Worm (Caenorhabditis elegans) whole organism, L4 larva: ENCODE data around the gene fipr-8.

Experiments
- T26A8.4 ChIP-seq: fragments of 200-800 bp; sonication (Bioruptor generic); IDR thresholded peaks from 2 replicates; pipeline ENCODE4 v1.3.6; 2022; ENCODE audit warnings: missing genetic modification characterization, missing compliant biosample characterization
- Y48G9A.11 ChIP-seq: fragments of 200-800 bp; sonication (Bioruptor generic); IDR thresholded peaks from 2 replicates; pipeline ENCODE4 v1.3.6; 2022; ENCODE audit warnings: missing genetic modification reagents, missing genetic modification characterization, missing compliant biosample characterization
- Y5F2A.4 ChIP-seq: fragments of 200-800 bp; sonication (Bioruptor generic); optimal IDR thresholded peaks from 2 replicates; lab custom pipeline; 2018; ENCODE audit warnings: mild to moderate bottlenecking, missing genetic modification characterization, missing compliant biosample characterization
- aha-1 ChIP-seq: fragments of 150-350 bp; peaks from one replicate; lab custom pipeline; 2014; ENCODE audit warnings: missing biosample characterization, missing genetic modification characterization
- ama-1 ChIP-seq: fragments of 150-350 bp; optimal IDR thresholded peaks from 2 replicates; lab custom pipeline; 2014; ENCODE audit warnings: inconsistent platforms, mixed read lengths
- ceh-82 ChIP-seq: sonication (generic microtip); optimal IDR thresholded peaks from 2 replicates; lab custom pipeline; 2017; ENCODE audit warnings: missing biosample characterization, missing genetic modification characterization
- ces-1 ChIP-seq: fragments of 150-350 bp; sonication (generic microtip); optimal IDR thresholded peaks from 4 replicates; lab custom pipeline; 2014; ENCODE audit warnings: missing biosample characterization, missing genetic modification reagents, missing genetic modification characterization
- ctbp-1 ChIP-seq: fragments of 200-800 bp; sonication (Bioruptor generic); IDR thresholded peaks from 2 replicates; pipeline ENCODE4 v1.3.6; 2022; ENCODE audit warnings: missing genetic modification reagents, missing genetic modification characterization, missing compliant biosample characterization
- daf-16 ChIP-seq, 3 experiments: sonication (generic microtip); optimal IDR thresholded peaks; 2 replicates each; lab custom pipeline; 2016 to 2017; ENCODE audit warnings: missing genetic modification characterization in 3 of 3, missing genetic modification reagents in 3 of 3, mild to moderate bottlenecking in 2 of 3, missing compliant biosample characterization in 2 of 3, missing biosample characterization in 1 of 3, moderate library complexity in 1 of 3
- dmd-6 ChIP-seq: fragments of 200-800 bp; sonication (Bioruptor generic); IDR thresholded peaks from 2 replicates; pipeline ENCODE4 v1.3.6; 2022; ENCODE audit warnings: missing genetic modification reagents, missing genetic modification characterization, missing compliant biosample characterization
- dmd-8 ChIP-seq: fragments of 200-800 bp; sonication (Bioruptor generic); IDR thresholded peaks from 2 replicates; pipeline ENCODE4 v1.3.6; 2022; ENCODE audit warnings: missing genetic modification characterization, missing compliant biosample characterization
- dve-1 ChIP-seq: sonication (generic microtip); optimal IDR thresholded peaks from 2 replicates; lab custom pipeline; 2017; ENCODE audit warnings: antibody characterized with exemption, mild to moderate bottlenecking, missing genetic modification characterization, missing compliant biosample characterization; ENCODE audit not compliant: insufficient read depth
- fos-1 ChIP-seq: fragments of 150-350 bp; optimal IDR thresholded peaks from 2 replicates; lab custom pipeline; 2014; ENCODE audit warnings: missing biosample characterization, missing genetic modification characterization
- hif-1 ChIP-seq, 2 experiments: sonication (generic microtip); optimal IDR thresholded peaks; 2 replicates each; lab custom pipeline; 2016 to 2017; ENCODE audit warnings: missing compliant biosample characterization in 2 of 2, missing genetic modification characterization in 2 of 2, missing genetic modification reagents in 2 of 2, missing genotype in 2 of 2, mild to moderate bottlenecking in 1 of 2
- hlh-11 ChIP-seq: fragments of 200-800 bp; sonication (Bioruptor generic); optimal IDR thresholded peaks from 2 replicates; lab custom pipeline; 2018; ENCODE audit warnings: mild to moderate bottlenecking, missing genetic modification characterization, missing compliant biosample characterization
- hlh-30 ChIP-seq: sonication (generic microtip); optimal IDR thresholded peaks from 2 replicates; lab custom pipeline; 2017; ENCODE audit warnings: antibody characterized with exemption, mild to moderate bottlenecking, missing genetic modification characterization, missing compliant biosample characterization; ENCODE audit not compliant: insufficient read depth
- jun-1 ChIP-seq: fragments of 150-350 bp; optimal IDR thresholded peaks from 2 replicates; lab custom pipeline; 2014; ENCODE audit warnings: missing biosample characterization, missing genetic modification reagents, missing genetic modification characterization
- lir-3 ChIP-seq: sonication (generic microtip); optimal IDR thresholded peaks from 2 replicates; lab custom pipeline; 2016; ENCODE audit warnings: mild to moderate bottlenecking, missing genetic modification characterization, missing compliant biosample characterization
- lsy-2 ChIP-seq, 2 experiments: fragments of 150-350 bp in 1 of 2; sonication (generic microtip) in 1 of 2; optimal IDR thresholded peaks; 2 replicates each; lab custom pipeline; 2014 to 2017; ENCODE audit warnings: missing biosample characterization in 2 of 2, missing genetic modification characterization in 2 of 2
- madf-9 ChIP-seq: fragments of 200-800 bp; sonication (Bioruptor generic); conservative IDR thresholded peaks from 2 replicates; pipeline ENCODE4 v1.3.6; 2022; ENCODE audit warnings: missing genetic modification reagents, missing genetic modification characterization, missing compliant biosample characterization
- mdl-1 ChIP-seq, 2 experiments: fragments of 150-350 bp in 1 of 2; sonication (generic microtip) in 1 of 2; optimal IDR thresholded peaks; 2 replicates each; lab custom pipeline; 2014 to 2017; ENCODE audit warnings: missing biosample characterization in 2 of 2, missing genetic modification characterization in 2 of 2
- mes-2 ChIP-seq: sonication (generic microtip); optimal IDR thresholded peaks from 2 replicates; lab custom pipeline; 2016; ENCODE audit warnings: missing genotype, mild to moderate bottlenecking, missing genetic modification characterization, missing compliant biosample characterization; ENCODE audit not compliant: poor library complexity, severe bottlenecking
- nhr-10 ChIP-seq: fragments of 150-350 bp; optimal IDR thresholded peaks from 2 replicates; lab custom pipeline; 2014; ENCODE audit warnings: missing biosample characterization, missing genetic modification characterization
- nhr-28 ChIP-seq: fragments of 150-350 bp; optimal IDR thresholded peaks from 2 replicates; lab custom pipeline; 2014; ENCODE audit warnings: missing biosample characterization, missing genetic modification characterization
- nhr-48 ChIP-seq: sonication (generic microtip); optimal IDR thresholded peaks from 2 replicates; lab custom pipeline; 2016; ENCODE audit warnings: mild to moderate bottlenecking, missing genetic modification characterization, missing compliant biosample characterization
- pqm-1 ChIP-seq: sonication (generic microtip); optimal IDR thresholded peaks from 2 replicates; lab custom pipeline; 2017; ENCODE audit warnings: missing biosample characterization, missing genetic modification characterization
- rbr-2 ChIP-seq: sonication (generic microtip); optimal IDR thresholded peaks from 2 replicates; lab custom pipeline; 2016; ENCODE audit warnings: missing genotype, missing genetic modification characterization, missing compliant biosample characterization
- sdz-12 ChIP-seq: fragments of 200-800 bp; sonication (Bioruptor generic); optimal IDR thresholded peaks from 2 replicates; lab custom pipeline; 2018; ENCODE audit warnings: mild to moderate bottlenecking, missing genetic modification characterization, missing compliant biosample characterization
- set-16 ChIP-seq: fragments of 200-800 bp; sonication (Bioruptor generic); IDR thresholded peaks from 2 replicates; pipeline ENCODE4 v1.3.6; 2022; ENCODE audit warnings: missing genetic modification reagents, missing genetic modification characterization, missing compliant biosample characterization
- tag-97 ChIP-seq: fragments of 200-800 bp; sonication (Bioruptor generic); IDR thresholded peaks from 2 replicates; pipeline ENCODE4 v1.3.6; 2022; ENCODE audit warnings: missing genetic modification characterization, missing compliant biosample characterization
- tra-1 ChIP-seq: fragments of 200-800 bp; sonication (Bioruptor generic); IDR thresholded peaks from 2 replicates; pipeline ENCODE4 v1.3.6; 2022; ENCODE audit warnings: missing genetic modification reagents, missing genetic modification characterization, missing compliant biosample characterization
- unc-62 ChIP-seq, 3 experiments: fragments of 150-350 bp in 1 of 3; sonication (generic microtip); optimal IDR thresholded peaks in 2 of 3; peaks in 1 of 3; 1 replicate in 1 of 3; 2 replicates in 2 of 3; lab custom pipeline; 2014 to 2017; ENCODE audit warnings: missing biosample characterization in 3 of 3, missing genetic modification characterization in 3 of 3, missing genetic modification reagents in 3 of 3, missing genotype in 1 of 3
- zag-1 ChIP-seq: fragments of 150-350 bp; optimal IDR thresholded peaks from 2 replicates; lab custom pipeline; 2014; ENCODE audit warnings: missing biosample characterization, missing genetic modification characterization

The fipr-8 gene

ce11 chrV:10249515-10249914, 9.8 kb upstream of the fipr-8 start:
- TF ChIP-seq tra-1 (GFP tag; lab: Robert Waterston, UW): no peak
- peak; percentile 94 for TF ChIP-seq aha-1 (tag; lab: Kevin White, UChicago)
- TF ChIP-seq daf-16 (GFP tag; optimal IDR thresholded peaks at IDR 0.05; lab: Kevin White, UChicago): peak in 1 of 2 experiments; percentile 72
- TF ChIP-seq daf-16 (tag; optimal IDR thresholded peaks at IDR 0.05; lab: Kevin White, UChicago): peak; percentile 7
- TF ChIP-seq, all 104 proteins: peak for 2

DNA sequence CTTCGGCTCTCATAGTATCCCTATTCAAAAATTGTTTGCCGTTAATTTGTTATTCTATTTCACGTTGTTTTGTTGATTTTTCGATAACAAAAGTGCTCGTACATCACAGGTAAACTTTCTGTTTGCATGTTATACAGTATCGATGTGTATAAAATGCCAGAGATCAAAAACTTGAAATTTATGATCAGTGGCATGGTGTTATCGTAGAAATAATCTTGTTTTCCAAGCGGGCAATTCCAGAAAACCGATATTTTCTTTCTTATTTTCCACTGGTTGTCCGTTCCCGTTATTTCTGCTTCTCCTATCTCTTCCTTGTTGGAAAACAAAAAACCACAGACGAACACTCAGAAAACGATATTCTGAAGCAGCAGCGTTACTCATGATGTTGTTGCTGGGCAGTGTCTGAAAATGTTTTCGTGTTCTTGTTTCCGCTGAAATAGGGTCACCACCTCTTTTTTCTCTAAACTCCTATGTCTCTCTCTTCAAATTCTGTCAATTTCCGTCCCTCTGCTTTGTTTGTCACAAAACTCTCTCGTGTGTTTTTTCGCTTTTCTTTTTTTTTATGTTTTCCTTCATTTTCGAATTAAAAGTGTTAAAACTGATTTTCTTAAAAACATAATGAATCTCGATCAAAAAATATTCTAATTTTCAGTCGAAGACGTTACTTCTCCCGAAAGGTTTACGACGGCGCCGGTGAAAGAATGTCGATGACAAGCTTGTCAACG, 8.7 kb upstream of the fipr-8 start, which contains the start of gene akt-1:
TSS of gene akt-1 (plus strand) at position 651 of the 725 bp plus-strand sequence.
- peak; percentile 23 for TF ChIP-seq hlh-30 (tag; lab: Kevin White, UChicago)
- TF ChIP-seq nhr-10: no peak
- TF ChIP-seq rbr-2 (tag; lab: Kevin White, UChicago): peak; percentile 12
- TF ChIP-seq unc-62 (GFP tag; optimal IDR thresholded peaks at IDR 0.05 in 1 of 2; lab: Kevin White, UChicago): peak in 1 of 2 experiments; percentile 99
- TF ChIP-seq unc-62 (tag; optimal IDR thresholded peaks at IDR 0.05; lab: Kevin White, UChicago): no peak
- peak; percentile 94 for TF ChIP-seq aha-1 (tag; lab: Kevin White, UChicago)
- TF ChIP-seq nhr-48 (tag; lab: Kevin White, UChicago): no peak
- peak in 1 of 2 experiments; percentile 48 for TF ChIP-seq daf-16 (GFP tag; optimal IDR thresholded peaks at IDR 0.05; lab: Kevin White, UChicago)
- TF ChIP-seq daf-16 (tag; optimal IDR thresholded peaks at IDR 0.05; lab: Kevin White, UChicago): peak; percentile 77

- TF ChIP-seq ces-1 (GFP tag; lab: Kevin White, UChicago) (no peak), dve-1 (tag; lab: Kevin White, UChicago) (peak; percentile 6), ama-1 (lab: Kevin White, UChicago) (peak; percentile 23), hlh-30 (tag; lab: Kevin White, UChicago) (peak; percentile 51), ceh-82 (tag; lab: Kevin White, UChicago) (no peak), lir-3 (tag; lab: Kevin White, UChicago) (no peak), unc-62 (GFP tag; optimal IDR thresholded peaks at IDR 0.05 in 1 of 2; lab: Kevin White, UChicago) (peak in 1 of 2 experiments; percentile 81), unc-62 (tag; optimal IDR thresholded peaks at IDR 0.05; lab: Kevin White, UChicago) (no peak), nhr-28 (tag; lab: Kevin White, UChicago) (peak; percentile 13), lsy-2 (tag; optimal IDR thresholded peaks at IDR 0.05; lab: Kevin White, UChicago) (peak in 1 of 2 experiments; percentile 25), set-16 (GFP tag; lab: Robert Waterston, UW) (no peak), aha-1 (tag; lab: Kevin White, UChicago) (peak; percentile 56)
Observed at ce11 chrV:10247673-10248239, 8.0 kb upstream of the fipr-8 start.

ce11 chrV:10246967-10247366, 7.2 kb upstream of the fipr-8 start:
- TF ChIP-seq hlh-30 (tag; lab: Kevin White, UChicago): peak; percentile 78
- TF ChIP-seq set-16 (GFP tag; lab: Robert Waterston, UW): peak; percentile 52
- peak; percentile 85 for TF ChIP-seq madf-9 (GFP tag; lab: Robert Waterston, UW)
- TF ChIP-seq jun-1 (tag; lab: Kevin White, UChicago): no peak
- no peak for TF ChIP-seq zag-1 (tag; lab: Kevin White, UChicago)
- no peak for TF ChIP-seq tag-97 (GFP tag; lab: Robert Waterston, UW)
- TF ChIP-seq hlh-11 (tag; lab: Kevin White, UChicago): peak; percentile 65
- TF ChIP-seq rbr-2 (tag; lab: Kevin White, UChicago): peak; percentile 21
- TF ChIP-seq ama-1 (lab: Kevin White, UChicago): peak; percentile 1
- TF ChIP-seq mes-2: peak; percentile 39
- TF ChIP-seq dmd-6 (GFP tag; lab: Robert Waterston, UW): peak; percentile 31
- TF ChIP-seq mdl-1 (tag; optimal IDR thresholded peaks at IDR 0.05; lab: Kevin White, UChicago): peak; percentile 14 to 81
- TF ChIP-seq pqm-1: no peak
- TF ChIP-seq fos-1 (tag; lab: Kevin White, UChicago): no peak
- no peak for TF ChIP-seq sdz-12 (GFP tag; lab: Kevin White, UChicago)
- no peak for TF ChIP-seq Y5F2A.4 (GFP tag; lab: Kevin White, UChicago)
- peak; percentile 15 for TF ChIP-seq dve-1 (tag; lab: Kevin White, UChicago)
- TF ChIP-seq aha-1 (tag; lab: Kevin White, UChicago): no peak
- TF ChIP-seq nhr-10: no peak
- TF ChIP-seq dmd-8 (GFP tag; lab: Robert Waterston, UW): no peak
- peak; percentile 33; the same call in 1 of the 2 replicates for TF ChIP-seq T26A8.4 (GFP tag; lab: Robert Waterston, UW)
- TF ChIP-seq Y48G9A.11: no peak
- peak in 1 of 2 experiments; percentile 68 for TF ChIP-seq hif-1 (tag; optimal IDR thresholded peaks at IDR 0.05; lab: Kevin White, UChicago)
- TF ChIP-seq ctbp-1 (GFP tag; lab: Robert Waterston, UW): no peak
- peak in 1 of 2 experiments; percentile 32 for TF ChIP-seq daf-16 (GFP tag; optimal IDR thresholded peaks at IDR 0.05; lab: Kevin White, UChicago)
- peak; percentile 84 for TF ChIP-seq daf-16 (tag; optimal IDR thresholded peaks at IDR 0.05; lab: Kevin White, UChicago)
